Worm (Caenorhabditis elegans): ENCODE results near the gene asm-1.

DNA sequence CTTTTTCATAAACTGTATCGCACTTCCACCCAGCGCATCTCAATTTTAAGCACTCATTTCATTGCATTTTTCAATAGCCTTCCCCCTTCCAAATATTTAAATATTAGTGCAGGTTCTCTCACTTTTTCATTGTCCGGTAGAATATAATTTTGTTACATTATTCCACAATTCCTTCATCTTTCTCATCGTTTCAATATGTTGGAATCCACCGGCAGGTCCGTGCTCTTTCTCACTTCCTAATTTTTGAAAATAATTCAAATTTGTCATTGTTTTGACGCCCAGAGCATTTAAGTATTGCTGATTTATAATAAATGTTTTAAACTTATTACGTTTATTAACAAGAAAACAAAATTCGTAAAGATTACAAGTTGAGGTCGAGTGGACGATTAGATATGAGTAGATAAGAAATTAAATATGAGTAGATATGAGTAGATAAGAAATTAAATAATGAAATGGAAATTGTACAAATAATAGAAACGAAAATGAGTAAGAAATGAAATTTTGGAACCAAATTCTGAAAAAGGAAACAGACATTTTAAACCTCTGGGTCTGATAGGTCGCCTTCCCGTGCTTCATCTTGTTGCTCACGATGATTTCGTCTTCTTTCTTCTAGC, 45.3 kb downstream of the asm-1 start:
- TF ChIP-seq elt-4 (tag; optimal IDR thresholded peaks at IDR 0.05) (no peak), lim-6 (tag; optimal IDR thresholded peaks at IDR 0.05) (no peak), ama-1 (optimal IDR thresholded peaks at IDR 0.05) (no peak), ceh-30 (tag; optimal IDR thresholded peaks at IDR 0.05) (no peak), unc-3 (GFP tag; conservative IDR thresholded peaks at IDR 0.05) (no peak), unc-3 (tag; optimal IDR thresholded peaks at IDR 0.05) (no peak), K09A11.1 (tag; optimal IDR thresholded peaks at IDR 0.05; ENCODE audit: insufficient read depth) (no peak), lin-11 (tag; optimal IDR thresholded peaks at IDR 0.05) (no peak), nhr-11 (tag; optimal IDR thresholded peaks at IDR 0.05) (no peak), Y22D7AL.16 (tag; optimal IDR thresholded peaks at IDR 0.05) (no peak)

All from whole organism, late embryonic.